Fruit fly (Drosophila melanogaster): ENCODE data around the gene CG12716.
A peak's percentile ranks its signal among the peaks of the same experiment; 100 is the strongest.

Gene CG12716

dm6 chrX:12947670-12948069, 28.4 kb downstream of the CG12716 start (continued):
- TF ChIP-seq sc (optimal IDR thresholded peaks at IDR 0.05), result no peak
- TF ChIP-seq sc (GFP tag; optimal IDR thresholded peaks at IDR 0.05), result no peak
- no peak for TF ChIP-seq CG6175 (GFP tag; IDR thresholded peaks at IDR 0.05)
- TF ChIP-seq NC2α (GFP tag; optimal IDR thresholded peaks at IDR 0.05), result no peak
- no peak for TF ChIP-seq zfh1 (GFP tag; IDR thresholded peaks at IDR 0.05)
- TF ChIP-seq Rfx (GFP tag; IDR thresholded peaks at IDR 0.05), result no peak
- no peak for TF ChIP-seq emc (GFP tag; optimal IDR thresholded peaks at IDR 0.05)
- TF ChIP-seq cwo (GFP tag; optimal IDR thresholded peaks at IDR 0.05), result no peak
- no peak for TF ChIP-seq Lim3 (GFP tag; IDR thresholded peaks at IDR 0.05)
- TF ChIP-seq gem (tag; optimal IDR thresholded peaks at IDR 0.05), result no peak
- no peak for TF ChIP-seq E2f1 (GFP tag; IDR thresholded peaks at IDR 0.05)
- no peak for TF ChIP-seq cato (GFP tag; optimal IDR thresholded peaks at IDR 0.05; ENCODE audit: borderline replicate concordance)
- TF ChIP-seq sr (GFP tag; IDR thresholded peaks at IDR 0.05), result no peak
- no peak for TF ChIP-seq NFAT (GFP tag; IDR thresholded peaks at IDR 0.05)
- no peak for TF ChIP-seq danr (GFP tag; IDR thresholded peaks at IDR 0.05)
- TF ChIP-seq Hmr (GFP tag; optimal IDR thresholded peaks at IDR 0.05), result peak; percentile 51

dm6 chrX:12940396-12940795, 35.6 kb downstream of the CG12716 start:
- TF ChIP-seq tll (GFP tag; optimal IDR thresholded peaks at IDR 0.05) (peak in 1 of 2 experiments; percentile 37), dmrt11E (tag; optimal IDR thresholded peaks at IDR 0.05) (no peak), Ssrp (tag; optimal IDR thresholded peaks at IDR 0.05) (no peak), cg (GFP tag; optimal IDR thresholded peaks at IDR 0.05) (peak; percentile 45), insv (GFP tag; optimal IDR thresholded peaks at IDR 0.05) (peak; percentile 5 to 91), pros (GFP tag; optimal IDR thresholded peaks at IDR 0.05) (peak; percentile 41)

dm6 chrX:12939951-12940350, 36.1 kb downstream of the CG12716 start:
- TF ChIP-seq lov (optimal IDR thresholded peaks at IDR 0.05) (no peak), lov (GFP tag; IDR thresholded peaks at IDR 0.05) (0 out of 3 replicates have a peak, but pooled peaks have one; percentile 41), Lim3 (GFP tag; IDR thresholded peaks at IDR 0.05) (no peak), CG12299 (tag; optimal IDR thresholded peaks at IDR 0.05) (no peak), eve (GFP tag; optimal IDR thresholded peaks at IDR 0.05) (no peak), CG6272 (GFP tag; IDR thresholded peaks at IDR 0.05) (no peak), prd (optimal IDR thresholded peaks at IDR 0.05) (no peak), prd (GFP tag; IDR thresholded peaks at IDR 0.05) (peak; percentile 86), Bteb2 (GFP tag; optimal IDR thresholded peaks at IDR 0.05) (no peak), YL-1 (GFP tag; optimal IDR thresholded peaks at IDR 0.05) (no peak), cwo (GFP tag; optimal IDR thresholded peaks at IDR 0.05) (no peak), Chrac-16 (GFP tag; optimal IDR thresholded peaks at IDR 0.05) (peak; percentile 12), CG1529 (GFP tag; optimal IDR thresholded peaks at IDR 0.05) (no peak), tio (GFP tag; optimal IDR thresholded peaks at IDR 0.05) (peak; percentile 6), sc (optimal IDR thresholded peaks at IDR 0.05) (no peak), sc (GFP tag; optimal IDR thresholded peaks at IDR 0.05) (no peak), crol (GFP tag; IDR thresholded peaks at IDR 0.05) (no peak), NK7.1 (GFP tag; optimal IDR thresholded peaks at IDR 0.05) (no peak), chif (GFP tag; optimal IDR thresholded peaks at IDR 0.05) (peak in 1 of 2 experiments; percentile 30), dmrt11E (tag; optimal IDR thresholded peaks at IDR 0.05) (peak; percentile 62), CG3407 (GFP tag; optimal IDR thresholded peaks at IDR 0.05) (no peak), tin (GFP tag; optimal IDR thresholded peaks at IDR 0.05) (peak; percentile 7), gem (tag; optimal IDR thresholded peaks at IDR 0.05) (peak; percentile 31), ap (GFP tag; IDR thresholded peaks at IDR 0.05) (no peak), mld (GFP tag; IDR thresholded peaks at IDR 0.05; ENCODE audit: partially characterized antibody) (no peak), CG8359 (GFP tag; optimal IDR thresholded peaks at IDR 0.05; ENCODE audit: borderline replicate concordance) (no peak), phol (tag; optimal IDR thresholded peaks at IDR 0.05) (peak; percentile 11), Dip3 (GFP tag; optimal IDR thresholded peaks at IDR 0.05) (no peak), CG17361 (GFP tag; IDR thresholded peaks at IDR 0.05) (0 out of 3 replicates have a peak, but pooled peaks have one; percentile 20), CG18262 (tag; optimal IDR thresholded peaks at IDR 0.05) (peak; percentile 39), CG11695 (GFP tag; IDR thresholded peaks at IDR 0.05) (no peak), so (GFP tag; IDR thresholded peaks at IDR 0.05) (no peak), MTF-1 (GFP tag; optimal IDR thresholded peaks at IDR 0.05; ENCODE audit: borderline replicate concordance) (no peak)
